Fruit fly (Drosophila melanogaster) whole organism, wandering third instar larva: Measurements from ENCODE around the gene CG31099.

Source experiments
- Myc ChIP-seq: fragments of >200 bp; optimal IDR thresholded peaks from 2 replicates; lab custom pipeline; 2017
- lola ChIP-seq: fragments of >200 bp; optimal IDR thresholded peaks from 2 replicates; lab custom pipeline; 2017; ENCODE audit warnings: missing biosample characterization, missing genetic modification characterization
- pan ChIP-seq: fragments of >200 bp; optimal IDR thresholded peaks from 2 replicates; lab custom pipeline; 2017
- woc ChIP-seq: sonication (Bioruptor generic); optimal IDR thresholded peaks from 2 replicates; lab custom pipeline; 2016; ENCODE audit warnings: missing biosample characterization, mild to moderate bottlenecking, missing genetic modification characterization

DNA sequence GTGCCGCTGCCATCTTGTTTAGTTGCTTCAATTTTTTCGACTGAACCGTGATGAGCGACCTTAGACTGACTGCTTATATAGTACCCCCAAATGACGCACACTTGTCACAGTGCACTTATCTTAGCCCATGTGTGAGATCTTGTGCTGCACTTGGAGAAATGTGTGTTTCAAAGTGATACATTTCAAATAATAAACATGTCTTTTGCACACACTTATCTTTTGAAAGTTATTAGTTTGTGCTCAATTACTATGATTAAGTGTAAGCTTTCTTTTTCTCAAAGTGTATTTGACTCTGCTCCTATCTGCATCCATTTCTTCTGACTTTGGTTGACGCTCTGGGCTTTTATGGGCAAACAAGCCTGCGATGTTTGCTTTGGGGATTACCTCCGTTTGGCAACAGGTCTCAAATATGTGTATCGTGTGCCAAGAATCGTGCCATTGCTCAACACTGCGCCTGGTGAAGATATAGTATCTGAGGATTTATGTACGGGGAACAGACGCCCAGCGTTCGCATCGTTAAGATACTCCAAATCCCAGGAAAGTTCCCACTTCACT is 30.9 kb downstream of the CG31099 start, which contains the start of gene CG10514:
- TF ChIP-seq Myc (lab: Kevin White, UChicago) (no peak), pan (lab: Kevin White, UChicago) (no peak), woc (no peak), lola (no peak)
